Fruit fly (Drosophila melanogaster): ENCODE results near the gene CG9040.
A peak's percentile ranks its signal among the peaks of the same experiment; 100 is the strongest.

Gene CG9040

dm6 chr3L:13938470-13939150, 49.1 kb upstream of the CG9040 start (continued):
- TF ChIP-seq pros (GFP tag; optimal IDR thresholded peaks at IDR 0.05), result no peak
- TF ChIP-seq CG33557 (GFP tag; optimal IDR thresholded peaks at IDR 0.05), result peak; percentile 85
- TF ChIP-seq CG6272 (GFP tag; IDR thresholded peaks at IDR 0.05), result peak; percentile 61
- TF ChIP-seq H15 (GFP tag; IDR thresholded peaks at IDR 0.05), result peak; percentile 63; the same call in 1 of the 3 replicates
- TF ChIP-seq Fer2 (tag; optimal IDR thresholded peaks at IDR 0.05), result peak; percentile 65
- TF ChIP-seq Sox102F (GFP tag; optimal IDR thresholded peaks at IDR 0.05), result peak; percentile 86
- peak; percentile 76 for TF ChIP-seq CG14014 (GFP tag; IDR thresholded peaks at IDR 0.05)
- TF ChIP-seq Dip2 (GFP tag; IDR thresholded peaks at IDR 0.05), result no peak
- TF ChIP-seq ara (GFP tag; IDR thresholded peaks at IDR 0.05), result peak; percentile 52
- peak; percentile 30 for TF ChIP-seq schlank (tag; optimal IDR thresholded peaks at IDR 0.05)
- peak; percentile 49 for TF ChIP-seq CG2202 (tag; optimal IDR thresholded peaks at IDR 0.05)
- no peak for TF ChIP-seq dimm (GFP tag; IDR thresholded peaks at IDR 0.05)
- TF ChIP-seq CG8089 (GFP tag; optimal IDR thresholded peaks at IDR 0.05), result peak; percentile 85
- TF ChIP-seq gcm (GFP tag; optimal IDR thresholded peaks at IDR 0.05), result peak; percentile 69
- no peak for TF ChIP-seq CG5953 (GFP tag; IDR thresholded peaks at IDR 0.05)
- peak; percentile 77 for TF ChIP-seq ewg (GFP tag; optimal IDR thresholded peaks at IDR 0.05)
- peak; percentile 64; the same call in 2 of the 3 replicates for TF ChIP-seq CG11560 (tag; IDR thresholded peaks at IDR 0.05)
- TF ChIP-seq CG34224 (GFP tag; IDR thresholded peaks at IDR 0.05; ENCODE audit: partially characterized antibody), result no peak
- TF ChIP-seq CG14710 (tag; optimal IDR thresholded peaks at IDR 0.05), result peak; percentile 88
- peak; percentile 64 for TF ChIP-seq CG12299 (tag; optimal IDR thresholded peaks at IDR 0.05)
- no peak; the same call in 2 of the 3 replicates for TF ChIP-seq so (GFP tag; IDR thresholded peaks at IDR 0.05)
- peak in 1 of 2 experiments; percentile 69 for TF ChIP-seq Dfd (GFP tag; optimal IDR thresholded peaks at IDR 0.05)
- TF ChIP-seq odd (GFP tag; optimal IDR thresholded peaks at IDR 0.05), result peak; percentile 92
- TF ChIP-seq Dbx (GFP tag; IDR thresholded peaks at IDR 0.05), result peak; percentile 57; the same call in 2 of the 3 replicates
- peak; percentile 93 for TF ChIP-seq phol (tag; optimal IDR thresholded peaks at IDR 0.05)
- TF ChIP-seq CG8290 (GFP tag; optimal IDR thresholded peaks at IDR 0.05), result peak; percentile 57
- peak; percentile 69 to 75 for TF ChIP-seq CG8290 (tag; optimal IDR thresholded peaks at IDR 0.05)
- no peak for TF ChIP-seq hkb (optimal IDR thresholded peaks at IDR 0.05)
- TF ChIP-seq hkb (GFP tag; IDR thresholded peaks at IDR 0.05), result peak; percentile 76
- TF ChIP-seq E2f1 (GFP tag; IDR thresholded peaks at IDR 0.05), result peak; percentile 61; the same call in 1 of the 2 replicates
- TF ChIP-seq ro (GFP tag; IDR thresholded peaks at IDR 0.05), result no peak; the same call in 1 of the 2 replicates
- TF ChIP-seq Six4 (GFP tag; optimal IDR thresholded peaks at IDR 0.05), result peak; percentile 81
- 0 out of 2 replicates have a peak, but pooled peaks have one; percentile 50 for TF ChIP-seq CG8765 (GFP tag; IDR thresholded peaks at IDR 0.05)
- TF ChIP-seq pnt (GFP tag; optimal IDR thresholded peaks at IDR 0.05), result peak; percentile 80
- TF ChIP-seq CG11723 (GFP tag; optimal IDR thresholded peaks at IDR 0.05), result peak; percentile 92
- peak; percentile 66 for TF ChIP-seq CG32767 (GFP tag; IDR thresholded peaks at IDR 0.05)
- TF ChIP-seq run (tag; optimal IDR thresholded peaks at IDR 0.05), result peak; percentile 73
- TF ChIP-seq CG10543 (GFP tag; optimal IDR thresholded peaks at IDR 0.05), result peak; percentile 93
- peak; percentile 77 for TF ChIP-seq kni (GFP tag; optimal IDR thresholded peaks at IDR 0.05)
- no peak for TF ChIP-seq MTF-1 (GFP tag; optimal IDR thresholded peaks at IDR 0.05; ENCODE audit: borderline replicate concordance)
- no peak; the same call in 1 of the 2 replicates for TF ChIP-seq bbx (GFP tag; IDR thresholded peaks at IDR 0.05; ENCODE audit: partially characterized antibody)
- peak; percentile 81 for TF ChIP-seq CG5180 (GFP tag; optimal IDR thresholded peaks at IDR 0.05)
- peak; percentile 19; the same call in 1 of the 2 replicates for TF ChIP-seq toy (GFP tag; IDR thresholded peaks at IDR 0.05)
- TF ChIP-seq NC2β (GFP tag; optimal IDR thresholded peaks at IDR 0.05), result peak; percentile 82
- TF ChIP-seq mirr (GFP tag; optimal IDR thresholded peaks at IDR 0.05), result peak; percentile 81
- TF ChIP-seq chm (GFP tag; IDR thresholded peaks at IDR 0.05), result no peak; the same call in none of the 2 replicates
- TF ChIP-seq pan (optimal IDR thresholded peaks at IDR 0.05), result no peak
- peak in 1 of 2 experiments; percentile 63 for TF ChIP-seq pan (GFP tag; optimal IDR thresholded peaks at IDR 0.05 in 1 of 2, IDR thresholded peaks at IDR 0.05 in 1 of 2)
- peak; percentile 93 for TF ChIP-seq CG8924 (tag; optimal IDR thresholded peaks at IDR 0.05)
- TF ChIP-seq CG6683 (GFP tag; optimal IDR thresholded peaks at IDR 0.05), result peak; percentile 82
